Worm (Caenorhabditis elegans) whole organism, L4 larva: ENCODE measurements around the gene R05A10.4.
A peak's percentile ranks its signal among the peaks of the same experiment; 100 is the strongest.

Source experiments
- D1046.2 ChIP-seq: fragments of 200-800 bp; sonication (Bioruptor generic); IDR thresholded peaks from 2 replicates; pipeline ENCODE4 v1.3.6; 2022; ENCODE audit warnings: missing genetic modification characterization, missing compliant biosample characterization
- F10B5.3 ChIP-seq: sonication (generic microtip); optimal IDR thresholded peaks from 2 replicates; lab custom pipeline; 2016; ENCODE audit warnings: mild to moderate bottlenecking, missing genetic modification characterization, missing compliant biosample characterization
- F49E8.2 ChIP-seq: sonication (generic microtip); optimal IDR thresholded peaks from 2 replicates; lab custom pipeline; 2016; ENCODE audit warnings: missing compliant biosample characterization, mild to moderate bottlenecking, missing genetic modification characterization, borderline replicate concordance
- R02D3.7 ChIP-seq: fragments of 150-350 bp; sonication (generic microtip); optimal IDR thresholded peaks from 3 replicates; lab custom pipeline; 2014; ENCODE audit warnings: missing biosample characterization, missing genetic modification characterization
- T26A8.4 ChIP-seq: fragments of 200-800 bp; sonication (Bioruptor generic); IDR thresholded peaks from 2 replicates; pipeline ENCODE4 v1.3.6; 2022; ENCODE audit warnings: missing genetic modification characterization, missing compliant biosample characterization
- Y105C5A.15 ChIP-seq: fragments of 200-800 bp; sonication (Bioruptor generic); IDR thresholded peaks from 2 replicates; pipeline ENCODE4 v1.3.6; 2022; ENCODE audit warnings: missing genetic modification characterization, missing compliant biosample characterization
- Y75B8A.6 ChIP-seq: fragments of 200-800 bp; sonication (Bioruptor generic); IDR thresholded peaks from 2 replicates; pipeline ENCODE4 v1.3.6; 2022; ENCODE audit warnings: missing genetic modification reagents, missing genetic modification characterization, missing compliant biosample characterization
- ama-1 ChIP-seq: fragments of 150-350 bp; optimal IDR thresholded peaks from 2 replicates; lab custom pipeline; 2014; ENCODE audit warnings: inconsistent platforms, mixed read lengths
- ceh-32 ChIP-seq: sonication (generic microtip); optimal IDR thresholded peaks from 2 replicates; lab custom pipeline; 2016; ENCODE audit warnings: mild to moderate bottlenecking, missing genetic modification characterization, missing compliant biosample characterization; ENCODE audit not compliant: poor library complexity
- ceh-44 ChIP-seq: fragments of 200-800 bp; sonication (Bioruptor generic); IDR thresholded peaks from 2 replicates; pipeline ENCODE4 v1.3.6; 2022; ENCODE audit warnings: missing genetic modification reagents, missing genetic modification characterization, missing compliant biosample characterization
- daf-12 ChIP-seq: fragments of 150-350 bp; optimal IDR thresholded peaks from 2 replicates; lab custom pipeline; 2014; ENCODE audit warnings: missing biosample characterization, missing genetic modification reagents, missing genetic modification characterization
- daf-16 ChIP-seq, 3 experiments: sonication (generic microtip); optimal IDR thresholded peaks; 2 replicates each; lab custom pipeline; 2016 to 2017; ENCODE audit warnings: missing genetic modification characterization in 3 of 3, missing genetic modification reagents in 3 of 3, mild to moderate bottlenecking in 2 of 3, missing compliant biosample characterization in 2 of 3, missing biosample characterization in 1 of 3, moderate library complexity in 1 of 3
- daf-19 ChIP-seq: fragments of 200-800 bp; sonication (Bioruptor generic); conservative IDR thresholded peaks from 2 replicates; pipeline ENCODE4 v1.3.6; 2022; ENCODE audit warnings: missing genetic modification characterization, missing compliant biosample characterization
- dpl-1 ChIP-seq: fragments of 150-350 bp; optimal IDR thresholded peaks from 2 replicates; lab custom pipeline; 2014; ENCODE audit warnings: missing biosample characterization, missing genetic modification reagents, missing genetic modification characterization
- duxl-1 ChIP-seq: sonication (generic microtip); optimal IDR thresholded peaks from 2 replicates; lab custom pipeline; 2016; ENCODE audit warnings: mild to moderate bottlenecking, missing genetic modification characterization, moderate library complexity, missing compliant biosample characterization; ENCODE audit not compliant: poor library complexity
- hif-1 ChIP-seq, 2 experiments: sonication (generic microtip); optimal IDR thresholded peaks; 2 replicates each; lab custom pipeline; 2016 to 2017; ENCODE audit warnings: missing compliant biosample characterization in 2 of 2, missing genetic modification characterization in 2 of 2, missing genetic modification reagents in 2 of 2, missing genotype in 2 of 2, mild to moderate bottlenecking in 1 of 2
- hlh-11 ChIP-seq: fragments of 200-800 bp; sonication (Bioruptor generic); optimal IDR thresholded peaks from 2 replicates; lab custom pipeline; 2018; ENCODE audit warnings: mild to moderate bottlenecking, missing genetic modification characterization, missing compliant biosample characterization
- hlh-30 ChIP-seq: sonication (generic microtip); optimal IDR thresholded peaks from 2 replicates; lab custom pipeline; 2017; ENCODE audit warnings: antibody characterized with exemption, mild to moderate bottlenecking, missing genetic modification characterization, missing compliant biosample characterization; ENCODE audit not compliant: insufficient read depth
- hmg-1.1 ChIP-seq: fragments of 200-800 bp; sonication (Bioruptor generic); IDR thresholded peaks from 2 replicates; pipeline ENCODE4 v1.3.6; 2022; ENCODE audit warnings: missing genetic modification reagents, missing genetic modification characterization, missing compliant biosample characterization
- lin-1 ChIP-seq: fragments of 200-800 bp; sonication (Bioruptor generic); IDR thresholded peaks from 2 replicates; pipeline ENCODE4 v1.3.6; 2022; ENCODE audit warnings: missing genetic modification reagents, missing genetic modification characterization, missing compliant biosample characterization
- lin-13 ChIP-seq: fragments of 150-350 bp; optimal IDR thresholded peaks from 2 replicates; lab custom pipeline; 2014; ENCODE audit warnings: missing biosample characterization, missing genetic modification reagents, missing genetic modification characterization
- lin-15B ChIP-seq: fragments of 150-350 bp; sonication (generic microtip); optimal IDR thresholded peaks from 3 replicates; lab custom pipeline; 2014; ENCODE audit warnings: missing biosample characterization, missing genetic modification characterization
- lin-38 ChIP-seq: fragments of 200-800 bp; sonication (Bioruptor generic); IDR thresholded peaks from 2 replicates; pipeline ENCODE4 v1.3.6; 2022; ENCODE audit warnings: missing genetic modification reagents, missing genetic modification characterization, missing compliant biosample characterization
- lsy-2 ChIP-seq, 2 experiments: fragments of 150-350 bp in 1 of 2; sonication (generic microtip) in 1 of 2; optimal IDR thresholded peaks; 2 replicates each; lab custom pipeline; 2014 to 2017; ENCODE audit warnings: missing biosample characterization in 2 of 2, missing genetic modification characterization in 2 of 2
- madf-5 ChIP-seq, 2 experiments: fragments of 200-800 bp; sonication (Bioruptor generic); IDR thresholded peaks; 2 replicates each; pipeline ENCODE4 v1.3.6; 2022; ENCODE audit warnings: missing compliant biosample characterization in 2 of 2, missing genetic modification characterization in 2 of 2
- mxl-2 ChIP-seq: fragments of 200-800 bp; sonication (Bioruptor generic); conservative IDR thresholded peaks from 2 replicates; pipeline ENCODE4 v1.3.6; 2022; ENCODE audit warnings: missing genetic modification reagents, missing genetic modification characterization, missing compliant biosample characterization
- nhr-10 ChIP-seq: fragments of 150-350 bp; optimal IDR thresholded peaks from 2 replicates; lab custom pipeline; 2014; ENCODE audit warnings: missing biosample characterization, missing genetic modification characterization
- nhr-102 ChIP-seq: sonication (generic microtip); optimal IDR thresholded peaks from 2 replicates; lab custom pipeline; 2016; ENCODE audit warnings: mild to moderate bottlenecking, missing genetic modification characterization, moderate library complexity, missing compliant biosample characterization
- nhr-11 ChIP-seq: fragments of 150-350 bp; optimal IDR thresholded peaks from 2 replicates; lab custom pipeline; 2014; ENCODE audit warnings: missing biosample characterization, missing genetic modification characterization
- nhr-28 ChIP-seq: fragments of 150-350 bp; optimal IDR thresholded peaks from 2 replicates; lab custom pipeline; 2014; ENCODE audit warnings: missing biosample characterization, missing genetic modification characterization
- nhr-41 ChIP-seq: fragments of 200-800 bp; sonication (Bioruptor generic); IDR thresholded peaks from 2 replicates; pipeline ENCODE4 v1.3.6; 2022; ENCODE audit warnings: missing genetic modification reagents, missing genetic modification characterization, missing compliant biosample characterization
- nhr-42 ChIP-seq: fragments of 200-800 bp; sonication (Bioruptor generic); IDR thresholded peaks from 2 replicates; pipeline ENCODE4 v1.3.6; 2022; ENCODE audit warnings: missing genetic modification characterization, missing compliant biosample characterization
- nhr-6 ChIP-seq: fragments of 150-350 bp; optimal IDR thresholded peaks from 2 replicates; lab custom pipeline; 2014; ENCODE audit warnings: missing biosample characterization, missing genetic modification characterization
- nhr-76 ChIP-seq: fragments of 150-350 bp; optimal IDR thresholded peaks from 2 replicates; lab custom pipeline; 2014; ENCODE audit warnings: missing biosample characterization, missing genetic modification characterization
- nhr-77 ChIP-seq: fragments of 150-350 bp; optimal IDR thresholded peaks from 2 replicates; lab custom pipeline; 2014; ENCODE audit warnings: missing biosample characterization, missing genetic modification characterization
- pqm-1 ChIP-seq: sonication (generic microtip); optimal IDR thresholded peaks from 2 replicates; lab custom pipeline; 2017; ENCODE audit warnings: missing biosample characterization, missing genetic modification characterization
- saeg-2 ChIP-seq: fragments of 200-800 bp; sonication (Bioruptor generic); IDR thresholded peaks from 2 replicates; pipeline ENCODE4 v1.3.6; 2022; ENCODE audit warnings: missing genetic modification reagents, missing genetic modification characterization, missing compliant biosample characterization
- set-16 ChIP-seq: fragments of 200-800 bp; sonication (Bioruptor generic); IDR thresholded peaks from 2 replicates; pipeline ENCODE4 v1.3.6; 2022; ENCODE audit warnings: missing genetic modification reagents, missing genetic modification characterization, missing compliant biosample characterization
- snpc-1.2 ChIP-seq: fragments of 200-800 bp; sonication (Bioruptor generic); IDR thresholded peaks from 2 replicates; pipeline ENCODE4 v1.3.6; 2022; ENCODE audit warnings: missing genetic modification reagents, missing genetic modification characterization, missing compliant biosample characterization
- unc-62 ChIP-seq, 3 experiments: fragments of 150-350 bp in 1 of 3; sonication (generic microtip); optimal IDR thresholded peaks in 2 of 3; peaks in 1 of 3; 1 replicate in 1 of 3; 2 replicates in 2 of 3; lab custom pipeline; 2014 to 2017; ENCODE audit warnings: missing biosample characterization in 3 of 3, missing genetic modification characterization in 3 of 3, missing genetic modification reagents in 3 of 3, missing genotype in 1 of 3
- zfp-2 ChIP-seq: sonication (generic microtip); optimal IDR thresholded peaks from 2 replicates; lab custom pipeline; 2016; ENCODE audit warnings: mild to moderate bottlenecking, missing genetic modification characterization, missing compliant biosample characterization
- zip-11 ChIP-seq: fragments of 200-800 bp; sonication (Bioruptor generic); IDR thresholded peaks from 2 replicates; pipeline ENCODE4 v1.3.6; 2022; ENCODE audit warnings: missing genetic modification characterization, missing compliant biosample characterization
- ztf-11 ChIP-seq: fragments of 150-350 bp; optimal IDR thresholded peaks from 2 replicates; lab custom pipeline; 2014; ENCODE audit warnings: missing biosample characterization, missing genetic modification characterization
- ztf-7 ChIP-seq: fragments of 150-350 bp; optimal IDR thresholded peaks from 2 replicates; lab custom pipeline; 2014; ENCODE audit warnings: missing biosample characterization, missing genetic modification characterization

The R05A10.4 gene

DNA sequence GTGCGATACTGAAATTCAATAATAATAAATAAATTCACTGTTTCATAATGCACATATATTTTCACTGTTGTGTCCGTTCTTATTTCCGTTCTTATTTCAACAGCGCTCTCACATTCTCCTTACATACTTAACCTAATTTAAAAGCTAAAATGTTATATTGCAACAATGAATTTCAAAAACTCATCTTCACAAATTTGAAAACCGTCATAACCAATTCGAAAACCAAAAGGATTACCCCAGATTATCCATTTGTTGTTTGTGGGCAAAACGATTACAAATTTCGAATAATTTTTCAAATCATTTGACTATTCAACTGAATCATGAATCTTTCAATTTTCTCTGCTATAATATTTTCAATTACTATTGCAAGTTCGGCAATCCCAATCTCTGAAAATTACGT is at the start of gene R05A10.4:
TSS of gene R05A10.4 (plus strand) at position 301 of the 400 bp plus-strand sequence.
- TF ChIP-seq pqm-1 (tag; lab: Kevin White, UChicago) (no peak), nhr-76 (no peak), nhr-6 (tag; lab: Kevin White, UChicago) (no peak), zfp-2 (tag; lab: Kevin White, UChicago) (no peak), hlh-11 (tag; lab: Kevin White, UChicago) (no peak), Y75B8A.6 (GFP tag; lab: Robert Waterston, UW) (no peak), ztf-11 (tag; lab: Kevin White, UChicago) (no peak), nhr-28 (tag; lab: Kevin White, UChicago) (no peak), hif-1 (tag; optimal IDR thresholded peaks at IDR 0.05; lab: Kevin White, UChicago) (no peak), zip-11 (no peak), nhr-10 (tag; lab: Kevin White, UChicago) (no peak), hlh-30 (no peak), daf-19 (GFP tag; lab: Robert Waterston, UW) (no peak), nhr-11 (tag; lab: Kevin White, UChicago) (no peak), ceh-44 (no peak), nhr-42 (GFP tag; lab: Robert Waterston, UW) (no peak), Y105C5A.15 (GFP tag; lab: Robert Waterston, UW) (no peak), nhr-41 (no peak), saeg-2 (no peak)
- TF ChIP-seq, all 104 proteins: peak for 0

DNA sequence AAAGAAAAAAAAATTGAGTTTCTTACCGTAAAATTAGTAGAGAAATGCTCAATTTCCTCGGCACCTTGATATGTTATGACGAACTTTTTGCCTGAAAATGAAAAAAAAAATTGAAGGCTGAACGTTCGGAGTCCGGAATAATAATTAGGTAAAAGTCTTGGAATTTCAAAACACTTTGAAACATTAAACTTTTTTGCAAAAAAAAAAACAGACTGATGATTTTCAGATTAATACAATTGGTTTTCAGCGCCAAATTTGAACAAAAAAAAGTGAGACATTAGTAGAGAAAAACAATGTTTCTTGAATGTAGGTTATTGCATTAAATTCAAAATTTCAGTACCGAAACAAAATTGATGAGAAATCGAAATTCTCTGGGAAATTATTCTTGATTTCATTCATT is 48.3 kb upstream of the R05A10.4 start, which contains the start of gene nkcc-1:
TSS of gene nkcc-1 (minus strand) at position 101 of the 400 bp plus-strand sequence.
- TF ChIP-seq madf-5 (GFP tag; IDR thresholded peaks at IDR 0.05; lab: Robert Waterston, UW) (no peak), nhr-76 (no peak), D1046.2 (no peak), daf-12 (tag; lab: Kevin White, UChicago) (no peak), F49E8.2 (tag; lab: Kevin White, UChicago) (no peak), T26A8.4 (GFP tag; lab: Robert Waterston, UW) (no peak), set-16 (no peak), lin-38 (no peak), lin-13 (GFP tag; lab: Kevin White, UChicago) (no peak), mxl-2 (no peak), lin-15B (tag; lab: Kevin White, UChicago) (no peak), duxl-1 (no peak), R02D3.7 (tag; lab: Kevin White, UChicago) (no peak), snpc-1.2 (GFP tag; lab: Robert Waterston, UW) (no peak), ztf-7 (tag; lab: Kevin White, UChicago) (no peak), nhr-77 (tag; lab: Kevin White, UChicago) (no peak)

DNA sequence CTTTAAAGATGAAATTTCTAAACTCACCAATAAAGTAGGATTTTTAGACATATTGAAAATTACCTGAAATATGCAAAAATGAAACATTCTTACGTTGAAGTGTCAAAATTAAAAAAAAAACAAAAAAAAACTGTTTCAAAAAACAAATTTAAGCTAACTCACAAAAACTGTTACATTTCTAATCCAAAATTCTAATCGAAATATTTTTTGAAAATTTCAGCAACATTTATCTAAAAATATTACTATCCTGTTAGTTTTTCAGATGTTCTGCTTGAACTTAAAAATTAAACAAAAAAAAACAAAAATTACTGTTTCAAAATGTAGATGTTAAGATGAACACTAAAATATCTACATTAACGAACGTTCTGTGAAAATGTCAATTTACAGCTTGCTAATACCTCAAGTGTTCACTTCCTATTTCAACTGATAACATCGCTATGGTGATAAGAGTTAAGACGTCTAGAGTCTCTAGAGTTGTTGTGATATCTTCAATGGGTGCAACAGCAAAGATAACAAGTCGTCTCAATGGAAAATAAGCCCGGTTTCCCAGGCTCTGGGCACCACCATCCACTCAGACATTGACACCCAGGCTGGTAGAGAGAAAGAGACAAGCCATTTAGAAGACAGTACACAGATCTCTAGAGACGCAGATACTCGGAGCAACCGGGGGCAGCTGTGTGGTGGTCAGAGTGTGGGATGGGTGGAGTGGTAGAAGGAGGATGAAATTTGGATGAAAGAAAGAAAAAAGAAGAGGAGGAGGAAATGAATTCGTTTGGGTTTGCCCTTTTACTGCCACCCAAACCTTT is 44.3 kb upstream of the R05A10.4 start, which contains the start of gene H12I19.115:
TSS of gene H12I19.115 (minus strand) at position 51 of the 806 bp plus-strand sequence.
- no peak for TF ChIP-seq lin-1 (GFP tag; lab: Robert Waterston, UW)
- TF ChIP-seq nhr-102 (tag; lab: Kevin White, UChicago), result no peak
- peak; percentile 60 for TF ChIP-seq pqm-1 (tag; lab: Kevin White, UChicago)
- no peak for TF ChIP-seq F49E8.2 (tag; lab: Kevin White, UChicago)
- TF ChIP-seq F10B5.3, result no peak
- TF ChIP-seq daf-16 (GFP tag; optimal IDR thresholded peaks at IDR 0.05; lab: Kevin White, UChicago), result no peak
- peak; percentile 53 for TF ChIP-seq daf-16 (tag; optimal IDR thresholded peaks at IDR 0.05; lab: Kevin White, UChicago)
- TF ChIP-seq ztf-7 (tag; lab: Kevin White, UChicago), result no peak
- no peak for TF ChIP-seq mxl-2
- no peak for TF ChIP-seq ama-1 (lab: Kevin White, UChicago)
- TF ChIP-seq unc-62 (GFP tag; optimal IDR thresholded peaks at IDR 0.05 in 1 of 2; lab: Kevin White, UChicago), result no peak
- TF ChIP-seq unc-62 (tag; optimal IDR thresholded peaks at IDR 0.05; lab: Kevin White, UChicago), result no peak
- no peak for TF ChIP-seq ceh-32 (tag; lab: Kevin White, UChicago)
- no peak for TF ChIP-seq lsy-2 (tag; optimal IDR thresholded peaks at IDR 0.05; lab: Kevin White, UChicago)
- no peak for TF ChIP-seq dpl-1 (GFP tag; lab: Kevin White, UChicago)
- TF ChIP-seq nhr-10 (tag; lab: Kevin White, UChicago), result no peak
- no peak for TF ChIP-seq hmg-1.1 (GFP tag; lab: Robert Waterston, UW)
